Worm (Caenorhabditis elegans) whole organism, L1 larva: ENCODE data around the gene srw-124.

Experiments used
- C16A3.4 ChIP-seq: fragments of 150-350 bp; optimal IDR thresholded peaks from 2 replicates; lab custom pipeline; 2014; ENCODE audit warnings: missing biosample characterization, missing genetic modification characterization
- C34B4.2 ChIP-seq: sonication (generic microtip); optimal IDR thresholded peaks from 2 replicates; lab custom pipeline; 2017; ENCODE audit warnings: mild to moderate bottlenecking, missing genetic modification characterization, missing compliant biosample characterization
- Y116A8C.19 ChIP-seq: sonication (generic microtip); optimal IDR thresholded peaks from 2 replicates; lab custom pipeline; 2016; ENCODE audit warnings: missing compliant biosample characterization, missing genetic modification characterization, borderline replicate concordance
- blmp-1 ChIP-seq: fragments of 150-350 bp; optimal IDR thresholded peaks from 2 replicates; lab custom pipeline; 2014; ENCODE audit warnings: missing biosample characterization, missing genetic modification characterization
- ceh-63 ChIP-seq: fragments of 200-800 bp; sonication (Bioruptor generic); optimal IDR thresholded peaks from 2 replicates; lab custom pipeline; 2018; ENCODE audit warnings: mild to moderate bottlenecking, missing genetic modification characterization, missing compliant biosample characterization
- ceh-8 ChIP-seq: fragments of 200-800 bp; sonication (Bioruptor generic); optimal IDR thresholded peaks from 2 replicates; lab custom pipeline; 2018; ENCODE audit warnings: mild to moderate bottlenecking, missing genetic modification characterization, moderate library complexity, missing compliant biosample characterization
- ceh-82 ChIP-seq, 3 experiments: fragments of 150-350 bp in 1 of 3; sonication (generic microtip) in 2 of 3; optimal IDR thresholded peaks; 2 replicates each; lab custom pipeline; 2014 to 2017; ENCODE audit warnings: missing biosample characterization in 3 of 3, missing genetic modification characterization in 3 of 3
- ces-1 ChIP-seq: fragments of 150-350 bp; optimal IDR thresholded peaks from 2 replicates; lab custom pipeline; 2014; ENCODE audit warnings: missing biosample characterization, missing genetic modification reagents, missing genetic modification characterization
- efl-1 ChIP-seq, 4 experiments: fragments of 150-350 bp; optimal IDR thresholded peaks in 3 of 4; peaks in 1 of 4; 1 replicate in 1 of 4; 2 replicates in 3 of 4; lab custom pipeline; 2014; ENCODE audit warnings: missing biosample characterization in 2 of 4, missing genetic modification characterization in 2 of 4, missing genetic modification reagents in 2 of 4
- efl-3 ChIP-seq: fragments of 200-800 bp; sonication (Bioruptor generic); optimal IDR thresholded peaks from 2 replicates; lab custom pipeline; 2018; ENCODE audit warnings: mild to moderate bottlenecking, missing genetic modification characterization, missing compliant biosample characterization
- elt-2 ChIP-seq: sonication (generic microtip); optimal IDR thresholded peaks from 2 replicates; lab custom pipeline; 2016; ENCODE audit warnings: missing genetic modification characterization, mild to moderate bottlenecking, inconsistent platforms, missing compliant biosample characterization, missing genetic modification reagents
- fkh-4 ChIP-seq: sonication (generic microtip); optimal IDR thresholded peaks from 2 replicates; lab custom pipeline; 2016; ENCODE audit warnings: missing compliant biosample characterization, missing genetic modification characterization, borderline replicate concordance
- fkh-8 ChIP-seq: sonication (generic microtip); optimal IDR thresholded peaks from 2 replicates; lab custom pipeline; 2016; ENCODE audit warnings: mild to moderate bottlenecking, missing genetic modification characterization, missing compliant biosample characterization
- hlh-17 ChIP-seq: fragments of 200-800 bp; sonication (Bioruptor generic); optimal IDR thresholded peaks from 2 replicates; lab custom pipeline; 2018; ENCODE audit warnings: missing genetic modification characterization, mild to moderate bottlenecking, missing compliant biosample characterization, moderate library complexity, borderline replicate concordance
- hlh-4 ChIP-seq: sonication (generic microtip); optimal IDR thresholded peaks from 2 replicates; lab custom pipeline; 2016; ENCODE audit warnings: mild to moderate bottlenecking, missing genetic modification characterization, missing compliant biosample characterization
- lin-13 ChIP-seq: fragments of 150-350 bp; optimal IDR thresholded peaks from 2 replicates; lab custom pipeline; 2014; ENCODE audit warnings: missing biosample characterization, missing genetic modification reagents, missing genetic modification characterization
- lsy-2 ChIP-seq, 2 experiments: fragments of 150-350 bp; optimal IDR thresholded peaks; 2 replicates each; lab custom pipeline; 2014; ENCODE audit warnings: missing biosample characterization in 2 of 2, missing genetic modification characterization in 2 of 2
- mdl-1 ChIP-seq, 2 experiments: fragments of 150-350 bp; optimal IDR thresholded peaks; 2 replicates each; lab custom pipeline; 2014 to 2017; ENCODE audit warnings: missing biosample characterization in 2 of 2, missing genetic modification characterization in 2 of 2, inconsistent platforms in 1 of 2
- mef-2 ChIP-seq: fragments of 150-350 bp; optimal IDR thresholded peaks from 2 replicates; lab custom pipeline; 2014; ENCODE audit warnings: missing biosample characterization, missing genetic modification characterization
- mep-1 ChIP-seq: fragments of 150-350 bp; optimal IDR thresholded peaks from 2 replicates; lab custom pipeline; 2014; ENCODE audit warnings: missing biosample characterization, missing genetic modification characterization
- nhr-11 ChIP-seq: fragments of 150-350 bp; optimal IDR thresholded peaks from 2 replicates; lab custom pipeline; 2014; ENCODE audit warnings: missing biosample characterization, missing genetic modification characterization
- nhr-12 ChIP-seq: sonication (generic microtip); optimal IDR thresholded peaks from 2 replicates; lab custom pipeline; 2017; ENCODE audit warnings: missing biosample characterization, missing genetic modification characterization
- nhr-20 ChIP-seq: sonication (generic microtip); optimal IDR thresholded peaks from 2 replicates; lab custom pipeline; 2016; ENCODE audit warnings: mild to moderate bottlenecking, missing genetic modification characterization, missing compliant biosample characterization
- nhr-237 ChIP-seq: fragments of 150-350 bp; optimal IDR thresholded peaks from 2 replicates; lab custom pipeline; 2014; ENCODE audit warnings: missing biosample characterization, missing genetic modification characterization
- nhr-28 ChIP-seq: fragments of 150-350 bp; optimal IDR thresholded peaks from 2 replicates; lab custom pipeline; 2014; ENCODE audit warnings: missing biosample characterization, missing genetic modification characterization
- nhr-71 ChIP-seq: sonication (generic microtip); optimal IDR thresholded peaks from 2 replicates; lab custom pipeline; 2016; ENCODE audit warnings: mild to moderate bottlenecking, missing genetic modification characterization, moderate library complexity, missing compliant biosample characterization
- nhr-84 ChIP-seq: sonication (generic microtip); optimal IDR thresholded peaks from 2 replicates; lab custom pipeline; 2017; ENCODE audit warnings: missing biosample characterization, missing genetic modification characterization
- nhr-85 ChIP-seq: sonication (generic microtip); peaks from one replicate; lab custom pipeline; 2016; ENCODE audit warnings: missing genetic modification characterization, inconsistent platforms, missing compliant biosample characterization
- nhr-90 ChIP-seq: sonication (generic microtip); optimal IDR thresholded peaks from 2 replicates; lab custom pipeline; 2016; ENCODE audit warnings: mild to moderate bottlenecking, missing genetic modification characterization, missing compliant biosample characterization; ENCODE audit not compliant: poor library complexity
- pag-3 ChIP-seq: sonication (generic microtip); optimal IDR thresholded peaks from 2 replicates; lab custom pipeline; 2017; ENCODE audit warnings: missing genetic modification characterization, mild to moderate bottlenecking, missing compliant biosample characterization, antibody characterized with exemption, borderline replicate concordance; ENCODE audit not compliant: insufficient read depth
- pax-3 ChIP-seq: fragments of 200-800 bp; sonication (Bioruptor generic); optimal IDR thresholded peaks from 2 replicates; lab custom pipeline; 2018; ENCODE audit warnings: mild to moderate bottlenecking, missing genetic modification characterization, moderate library complexity, missing compliant biosample characterization
- pqm-1 ChIP-seq: sonication (generic microtip); optimal IDR thresholded peaks from 3 replicates; lab custom pipeline; 2017; ENCODE audit warnings: missing biosample characterization, missing genetic modification characterization
- tbx-2 ChIP-seq: sonication (generic microtip); optimal IDR thresholded peaks from 2 replicates; lab custom pipeline; 2016; ENCODE audit warnings: missing genetic modification characterization, missing compliant biosample characterization
- unc-130 ChIP-seq: fragments of 150-350 bp; optimal IDR thresholded peaks from 2 replicates; lab custom pipeline; 2017; ENCODE audit warnings: missing biosample characterization, missing genetic modification characterization, inconsistent platforms
- unc-30 ChIP-seq: sonication (generic microtip); optimal IDR thresholded peaks from 2 replicates; lab custom pipeline; 2017; ENCODE audit warnings: missing biosample characterization, missing genetic modification characterization
- unc-62 ChIP-seq: fragments of 150-350 bp; optimal IDR thresholded peaks from 2 replicates; lab custom pipeline; 2014; ENCODE audit warnings: missing biosample characterization, missing genetic modification reagents, missing genetic modification characterization
- unc-86 ChIP-seq: sonication (generic microtip); optimal IDR thresholded peaks from 2 replicates; lab custom pipeline; 2016; ENCODE audit warnings: missing genetic modification characterization, missing compliant biosample characterization
- zag-1 ChIP-seq: fragments of 150-350 bp; optimal IDR thresholded peaks from 2 replicates; lab custom pipeline; 2014; ENCODE audit warnings: missing biosample characterization, missing genetic modification characterization

The srw-124 gene

DNA sequence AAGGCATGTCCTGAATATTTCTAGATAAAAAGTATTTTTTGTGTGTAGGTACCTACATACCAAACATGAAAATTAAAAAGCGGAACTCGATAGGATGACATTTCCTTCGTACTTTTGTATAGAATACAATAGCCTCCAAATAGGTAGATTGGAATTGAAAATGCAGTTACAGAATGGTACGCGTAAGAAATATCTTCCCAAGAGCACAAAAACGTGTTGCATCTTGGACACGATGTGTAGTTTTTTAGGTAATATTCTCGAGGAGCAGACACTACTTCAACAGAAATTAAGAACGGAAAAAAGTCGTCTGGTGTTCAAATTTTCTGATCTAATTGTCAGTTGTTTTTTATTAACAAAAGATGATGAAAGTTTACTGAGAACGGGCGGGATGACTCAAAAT lies 11.0 kb downstream of the srw-124 start, which contains the start of gene srh-85:
Gene srh-85 (minus strand): TSS at position 101 of the 400 bp plus-strand sequence.
- TF ChIP-seq efl-1 (optimal IDR thresholded peaks at IDR 0.05; lab: Kevin White, UChicago), result no peak
- TF ChIP-seq efl-1 (GFP tag; optimal IDR thresholded peaks at IDR 0.05 in 1 of 2; lab: Kevin White, UChicago), result peak in 1 of 2 experiments; percentile 62
- no peak for TF ChIP-seq nhr-90 (tag; lab: Kevin White, UChicago)
- TF ChIP-seq, all 84 proteins: peak for 1

DNA sequence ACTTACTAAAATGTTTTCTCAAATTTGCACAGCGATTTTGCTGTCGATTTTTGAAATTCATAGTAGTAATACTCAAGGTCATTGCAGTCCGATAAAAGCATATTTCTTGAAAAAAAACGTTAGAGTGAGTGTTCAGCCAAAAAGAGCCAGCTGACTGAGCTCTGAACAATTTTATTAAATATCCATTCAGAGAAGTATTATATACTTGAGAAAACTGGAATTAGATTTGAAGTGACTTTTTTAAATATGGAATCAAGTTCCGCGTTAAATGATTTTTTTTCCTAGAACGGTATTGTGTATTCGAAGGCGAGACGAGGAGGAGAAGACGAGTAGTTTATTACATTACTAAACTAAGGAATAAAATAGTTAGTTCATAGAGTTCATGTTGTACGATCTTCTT lies 15.1 kb downstream of the srw-124 start, which contains the start of gene srw-121:
Gene srw-121 (minus strand): TSS at position 101 of the 400 bp plus-strand sequence.
- TF ChIP-seq nhr-71 (tag; lab: Kevin White, UChicago) (no peak), efl-3 (no peak), ceh-82 (tag; optimal IDR thresholded peaks at IDR 0.05; lab: Kevin White, UChicago) (no peak), C34B4.2 (tag; lab: Kevin White, UChicago) (no peak), fkh-4 (tag; lab: Kevin White, UChicago) (no peak), lin-13 (no peak), lsy-2 (tag; optimal IDR thresholded peaks at IDR 0.05; lab: Kevin White, UChicago) (no peak), C16A3.4 (tag; lab: Kevin White, UChicago) (no peak)
- TF ChIP-seq, all 84 proteins: peak for 0

DNA sequence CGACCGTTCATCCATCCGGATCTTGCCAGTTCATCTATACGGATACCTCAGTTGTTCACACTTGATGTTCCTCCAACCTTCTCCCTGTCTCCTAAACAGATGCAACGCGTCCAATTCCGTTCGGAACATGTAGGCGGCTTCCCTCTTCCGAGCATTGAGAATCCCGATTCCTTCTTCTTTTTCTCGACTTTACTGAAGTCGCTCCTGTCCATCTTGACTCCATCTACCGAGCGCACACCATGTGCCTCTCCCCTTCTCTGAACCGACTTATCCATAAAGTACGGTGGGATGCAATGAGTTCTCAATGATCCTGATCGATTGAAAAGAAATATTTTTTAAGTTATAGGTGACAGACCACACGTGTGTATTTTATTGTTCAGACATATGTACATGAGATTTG lies 15.7 kb downstream of the srw-124 start:
- no peak for TF ChIP-seq ceh-63
- no peak for TF ChIP-seq zag-1 (tag; lab: Kevin White, UChicago)
- TF ChIP-seq ceh-8, result no peak
- no peak for TF ChIP-seq hlh-4 (tag; lab: Kevin White, UChicago)
- no peak for TF ChIP-seq pqm-1 (tag; lab: Kevin White, UChicago)
- no peak for TF ChIP-seq nhr-11 (tag; lab: Kevin White, UChicago)
- no peak for TF ChIP-seq unc-86 (tag; lab: Kevin White, UChicago)
- no peak for TF ChIP-seq hlh-17 (GFP tag; lab: Kevin White, UChicago)
- no peak for TF ChIP-seq nhr-28 (tag; lab: Kevin White, UChicago)
- TF ChIP-seq unc-130, result no peak
- no peak for TF ChIP-seq nhr-20 (tag; lab: Kevin White, UChicago)
- TF ChIP-seq nhr-85 (tag; lab: Kevin White, UChicago), result no peak
- no peak for TF ChIP-seq elt-2 (tag; lab: Kevin White, UChicago)
- no peak for TF ChIP-seq mep-1 (tag; lab: Kevin White, UChicago)
- no peak for TF ChIP-seq pag-3 (tag; lab: Kevin White, UChicago)
- no peak for TF ChIP-seq blmp-1 (tag; lab: Kevin White, UChicago)
- TF ChIP-seq, all 84 proteins: peak for 0

DNA sequence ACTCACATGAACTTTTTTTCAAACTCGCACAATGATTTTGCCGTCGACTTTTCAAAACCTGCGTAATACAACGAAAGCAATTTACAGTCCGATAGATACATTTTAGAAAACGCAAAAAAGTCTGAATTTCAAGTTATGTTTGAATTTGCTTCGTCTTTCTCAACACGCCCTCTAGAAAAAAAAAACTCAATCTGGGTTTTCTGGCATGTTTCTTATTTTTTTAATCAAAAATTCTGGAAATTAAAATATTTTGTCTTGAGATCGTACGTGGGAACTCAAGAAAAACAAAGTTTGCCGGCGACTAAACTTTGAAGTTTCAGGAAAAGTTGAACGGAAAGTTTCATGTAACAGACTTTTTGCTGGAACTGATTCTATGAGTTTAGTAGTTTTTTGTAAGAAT lies 17.4 kb downstream of the srw-124 start, which contains the start of gene srw-115:
Gene srw-115 (minus strand): TSS at position 101 of the 400 bp plus-strand sequence.
- TF ChIP-seq nhr-28 (tag; lab: Kevin White, UChicago) (no peak), nhr-12 (tag; lab: Kevin White, UChicago) (no peak), pax-3 (no peak), fkh-8 (tag; lab: Kevin White, UChicago) (no peak), Y116A8C.19 (tag; lab: Kevin White, UChicago) (no peak), zag-1 (tag; lab: Kevin White, UChicago) (no peak), unc-62 (GFP tag; lab: Kevin White, UChicago) (no peak), unc-30 (tag; lab: Kevin White, UChicago) (no peak), ces-1 (GFP tag; lab: Kevin White, UChicago) (no peak), mdl-1 (tag; optimal IDR thresholded peaks at IDR 0.05; lab: Kevin White, UChicago) (no peak), mef-2 (tag; lab: Kevin White, UChicago) (no peak), nhr-237 (tag; lab: Kevin White, UChicago) (no peak), unc-86 (tag; lab: Kevin White, UChicago) (no peak), unc-130 (no peak), nhr-84 (tag; lab: Kevin White, UChicago) (no peak), tbx-2 (tag; lab: Kevin White, UChicago) (no peak), ceh-63 (no peak), efl-3 (no peak)
